Worm (Caenorhabditis elegans): ENCODE results near the gene dmsr-9.

Gene dmsr-9

ce11 chrV:6778457-6778856 is 21.0 kb downstream of the dmsr-9 start:
- TF ChIP-seq ceh-28 (tag; optimal IDR thresholded peaks at IDR 0.05) = no peak
- no peak for TF ChIP-seq unc-62 (GFP tag; optimal IDR thresholded peaks at IDR 0.05)

ce11 chrV:6775708-6776107 is 23.8 kb downstream of the dmsr-9 start, which contains the start of gene srh-28:
srh-28 (minus strand) TSS chrV:6775808.
- no peak for TF ChIP-seq tbx-2 (tag; optimal IDR thresholded peaks at IDR 0.05)
- TF ChIP-seq mdl-1 (tag; optimal IDR thresholded peaks at IDR 0.05) = no peak
- no peak for TF ChIP-seq zag-1 (tag; optimal IDR thresholded peaks at IDR 0.05)
- no peak for TF ChIP-seq elt-3 (tag; optimal IDR thresholded peaks at IDR 0.05)
- TF ChIP-seq eor-1 (tag; optimal IDR thresholded peaks at IDR 0.05) = no peak
- no peak for TF ChIP-seq unc-62 (GFP tag; optimal IDR thresholded peaks at IDR 0.05)
- no peak for TF ChIP-seq ceh-16 (tag; optimal IDR thresholded peaks at IDR 0.05)

- TF ChIP-seq mml-1 (tag; optimal IDR thresholded peaks at IDR 0.05) (no peak), eor-1 (tag; optimal IDR thresholded peaks at IDR 0.05) (no peak), fkh-10 (GFP tag; optimal IDR thresholded peaks at IDR 0.05) (no peak)
Measured at ce11 chrV:6773735-6774134, 25.7 kb downstream of the dmsr-9 start, which contains the start of gene ZC404.16. ZC404.16 (minus strand) TSS chrV:6773835.

- no peak for TF ChIP-seq nhr-25 (tag; optimal IDR thresholded peaks at IDR 0.05)
- no peak for TF ChIP-seq nhr-12 (tag; optimal IDR thresholded peaks at IDR 0.05)
- TF ChIP-seq fkh-2 (tag; optimal IDR thresholded peaks at IDR 0.05) = no peak
- TF ChIP-seq zag-1 (tag; optimal IDR thresholded peaks at IDR 0.05) = no peak
- no peak for TF ChIP-seq ZK546.5 (tag; optimal IDR thresholded peaks at IDR 0.05)
- TF ChIP-seq sea-2 (GFP tag; optimal IDR thresholded peaks at IDR 0.05) = no peak
- no peak for TF ChIP-seq elt-3 (tag; optimal IDR thresholded peaks at IDR 0.05)
- TF ChIP-seq pha-4 (tag; optimal IDR thresholded peaks at IDR 0.05) = no peak
- no peak for TF ChIP-seq lin-39 (tag; optimal IDR thresholded peaks at IDR 0.05)
- no peak for TF ChIP-seq tbx-2 (tag; optimal IDR thresholded peaks at IDR 0.05)
- TF ChIP-seq ceh-9 (tag; optimal IDR thresholded peaks at IDR 0.05) = no peak
Measured at ce11 chrV:6771645-6772044, 27.8 kb downstream of the dmsr-9 start, which contains the start of gene srh-30. srh-30 (minus strand) TSS chrV:6771745.

ce11 chrV:6769440-6769839 is 30.0 kb downstream of the dmsr-9 start:
- no peak for TF ChIP-seq aly-2 (tag; optimal IDR thresholded peaks at IDR 0.05)
- TF ChIP-seq ztf-4 (tag; optimal IDR thresholded peaks at IDR 0.05) = no peak
- no peak for TF ChIP-seq nhr-25 (tag; optimal IDR thresholded peaks at IDR 0.05)
- TF ChIP-seq nhr-28 (tag; optimal IDR thresholded peaks at IDR 0.05) = no peak
- no peak for TF ChIP-seq ceh-82 (tag; optimal IDR thresholded peaks at IDR 0.05)
- no peak for TF ChIP-seq lin-15B (tag; optimal IDR thresholded peaks at IDR 0.05)
- no peak for TF ChIP-seq egl-27 (tag; optimal IDR thresholded peaks at IDR 0.05)
- TF ChIP-seq unc-39 (tag; optimal IDR thresholded peaks at IDR 0.05) = no peak
- no peak for TF ChIP-seq fkh-10 (GFP tag; optimal IDR thresholded peaks at IDR 0.05)
- no peak for TF ChIP-seq nhr-76 (tag; optimal IDR thresholded peaks at IDR 0.05)
- no peak for TF ChIP-seq ceh-28 (tag; optimal IDR thresholded peaks at IDR 0.05)
- TF ChIP-seq nhr-23 (tag; optimal IDR thresholded peaks at IDR 0.05) = no peak
- no peak for TF ChIP-seq ama-1 (optimal IDR thresholded peaks at IDR 0.05)
- no peak for TF ChIP-seq elt-3 (tag; optimal IDR thresholded peaks at IDR 0.05)
- TF ChIP-seq lin-39 (tag; optimal IDR thresholded peaks at IDR 0.05) = no peak
- no peak for TF ChIP-seq sea-2 (GFP tag; optimal IDR thresholded peaks at IDR 0.05)
- TF ChIP-seq nhr-11 (tag; optimal IDR thresholded peaks at IDR 0.05) = no peak
- no peak for TF ChIP-seq hmg-11 (tag; optimal IDR thresholded peaks at IDR 0.05)
- no peak for TF ChIP-seq eor-1 (tag; optimal IDR thresholded peaks at IDR 0.05)

- TF ChIP-seq ceh-82 (tag; optimal IDR thresholded peaks at IDR 0.05) (no peak), pha-4 (tag; optimal IDR thresholded peaks at IDR 0.05) (no peak), jun-1 (tag; optimal IDR thresholded peaks at IDR 0.05) (no peak), fkh-2 (tag; optimal IDR thresholded peaks at IDR 0.05) (no peak), elt-3 (tag; optimal IDR thresholded peaks at IDR 0.05) (no peak), lin-15B (tag; optimal IDR thresholded peaks at IDR 0.05) (no peak), nfya-1 (tag; optimal IDR thresholded peaks at IDR 0.05; ENCODE audit: insufficient read depth) (peak; percentile 17), unc-39 (tag; optimal IDR thresholded peaks at IDR 0.05) (no peak)
Measured at ce11 chrV:6768452-6768929, 31.0 kb downstream of the dmsr-9 start, which contains the start of the genes T25F10.1 and clik-1. T25F10.1 (plus strand) TSS chrV:6768502. clik-1 (minus strand) TSS chrV:6768732.

Data from whole organism, L3 larva.